Worm (Caenorhabditis elegans): ENCODE data around the gene ZC395.11.

ZC395.11 gene

DNA sequence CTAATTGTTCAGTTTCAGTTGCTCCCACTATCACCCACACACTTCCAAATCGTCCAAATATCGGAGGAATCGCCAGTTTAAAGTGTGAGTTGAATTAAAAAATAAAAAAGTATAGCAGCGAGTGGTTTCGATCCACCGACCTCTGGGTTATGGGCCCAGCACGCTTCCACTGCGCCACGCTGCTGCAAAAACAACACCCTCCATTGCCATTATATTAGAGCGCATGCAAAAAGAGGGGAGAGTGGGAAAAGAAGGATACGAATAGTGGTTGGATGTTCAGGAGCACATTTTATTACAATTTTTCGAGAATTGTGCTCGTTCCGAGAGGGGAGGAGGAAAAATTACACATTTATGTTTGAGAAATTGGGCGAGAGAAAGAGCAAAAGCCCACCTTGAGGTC is 8.8 kb upstream of the ZC395.11 start (continued):
- TF ChIP-seq hif-1 (tag; optimal IDR thresholded peaks at IDR 0.05) (peak; percentile 2 to 56), ces-1 (GFP tag; optimal IDR thresholded peaks at IDR 0.05) (no peak), skn-1 (tag; optimal IDR thresholded peaks at IDR 0.05) (no peak), nhr-237 (tag; optimal IDR thresholded peaks at IDR 0.05) (no peak), lin-13 (GFP tag; optimal IDR thresholded peaks at IDR 0.05) (no peak), mep-1 (tag; optimal IDR thresholded peaks at IDR 0.05) (peak; percentile 64), lsy-2 (tag; optimal IDR thresholded peaks at IDR 0.05) (no peak), nhr-6 (tag; optimal IDR thresholded peaks at IDR 0.05) (no peak), T20F7.1 (GFP tag; optimal IDR thresholded peaks at IDR 0.05) (peak; percentile 47), nhr-48 (tag; optimal IDR thresholded peaks at IDR 0.05) (peak; percentile 39), F44E2.7 (GFP tag; IDR thresholded peaks at IDR 0.05) (peak; percentile 68; the same call in 1 of the 2 replicates), lin-38 (GFP tag; IDR thresholded peaks at IDR 0.05) (peak; percentile 83), snpc-1.2 (GFP tag; IDR thresholded peaks at IDR 0.05) (peak; percentile 46; the same call in 1 of the 2 replicates), ZK546.5 (tag; optimal IDR thresholded peaks at IDR 0.05) (no peak), daf-19 (GFP tag; conservative IDR thresholded peaks at IDR 0.05) (peak; percentile 92), zfp-2 (tag; optimal IDR thresholded peaks at IDR 0.05) (peak; percentile 35), hlh-11 (tag; optimal IDR thresholded peaks at IDR 0.05) (no peak), dmd-9 (GFP tag; IDR thresholded peaks at IDR 0.05) (peak; percentile 65; the same call in 1 of the 2 replicates), sdz-12 (GFP tag; optimal IDR thresholded peaks at IDR 0.05) (peak; percentile 82), ceh-82 (tag; optimal IDR thresholded peaks at IDR 0.05) (no peak), daf-12 (tag; optimal IDR thresholded peaks at IDR 0.05) (no peak), daf-8 (GFP tag; IDR thresholded peaks at IDR 0.05) (no peak), rbr-2 (tag; optimal IDR thresholded peaks at IDR 0.05) (peak; percentile 64), zip-2 (tag; optimal IDR thresholded peaks at IDR 0.05) (no peak), nhr-25 (tag; optimal IDR thresholded peaks at IDR 0.05; ENCODE audit: borderline replicate concordance, insufficient read depth) (no peak), aha-1 (tag) (no peak), F49E8.2 (tag; optimal IDR thresholded peaks at IDR 0.05; ENCODE audit: borderline replicate concordance) (peak; percentile 35), lim-7 (GFP tag; IDR thresholded peaks at IDR 0.05) (peak; percentile 96), saeg-2 (GFP tag; IDR thresholded peaks at IDR 0.05) (no peak), mxl-2 (GFP tag; conservative IDR thresholded peaks at IDR 0.05) (peak; percentile 80), gei-8 (GFP tag; optimal IDR thresholded peaks at IDR 0.05) (peak; percentile 79), aly-2 (tag; optimal IDR thresholded peaks at IDR 0.05) (no peak), set-16 (GFP tag; IDR thresholded peaks at IDR 0.05) (no peak), fkh-10 (GFP tag; optimal IDR thresholded peaks at IDR 0.05) (no peak), mes-2 (tag; optimal IDR thresholded peaks at IDR 0.05; ENCODE audit: poor library complexity, severe bottlenecking) (peak; percentile 68), nhr-11 (tag; optimal IDR thresholded peaks at IDR 0.05) (peak; percentile 44), ceh-32 (tag; optimal IDR thresholded peaks at IDR 0.05; ENCODE audit: poor library complexity) (peak; percentile 22), Y75B8A.6 (GFP tag; IDR thresholded peaks at IDR 0.05) (0 out of 2 replicates have a peak, but pooled peaks have one; percentile 80), Y5F2A.4 (GFP tag; optimal IDR thresholded peaks at IDR 0.05) (peak; percentile 74), nhr-111 (GFP tag; optimal IDR thresholded peaks at IDR 0.05) (peak; percentile 25), nhr-77 (tag; optimal IDR thresholded peaks at IDR 0.05) (no peak), cey-2 (tag; optimal IDR thresholded peaks at IDR 0.05; ENCODE audit: borderline replicate concordance, insufficient read depth) (no peak), ceh-28 (tag; optimal IDR thresholded peaks at IDR 0.05) (no peak), vab-7 (GFP tag; IDR thresholded peaks at IDR 0.05) (peak; percentile 92), daf-16 (GFP tag; optimal IDR thresholded peaks at IDR 0.05) (peak; percentile 78 to 86), daf-16 (tag; optimal IDR thresholded peaks at IDR 0.05) (peak; percentile 46), duxl-1 (tag; optimal IDR thresholded peaks at IDR 0.05; ENCODE audit: poor library complexity) (peak; percentile 71), php-3 (GFP tag; IDR thresholded peaks at IDR 0.05) (peak; percentile 85), lin-1 (GFP tag; IDR thresholded peaks at IDR 0.05) (peak; percentile 68), tra-1 (GFP tag; IDR thresholded peaks at IDR 0.05) (peak; percentile 89; the same call in 1 of the 2 replicates), madf-5 (GFP tag; IDR thresholded peaks at IDR 0.05) (peak; percentile 15 to 75; a peak in 2 of 4 replicates)

All from whole organism, L4 larva.